Fruit fly (Drosophila melanogaster) whole organism, adult: ENCODE data around the gene Pdp.

Experiments
- CG12768 ChIP-seq: fragments of 200-800 bp; sonication (Bioruptor generic); optimal IDR thresholded peaks from 2 replicates; lab custom pipeline; 2017; ENCODE audit warnings: missing biosample characterization, missing genetic modification characterization, mild to moderate bottlenecking, moderate library complexity, missing genetic modification reagents
- CG5204 ChIP-seq: fragments of 200-800 bp; sonication (Bioruptor generic); optimal IDR thresholded peaks from 2 replicates; lab custom pipeline; 2016; ENCODE audit warnings: missing biosample characterization, missing genetic modification characterization
- Mnt ChIP-seq: fragments of 200-800 bp; sonication (Bioruptor generic); optimal IDR thresholded peaks from 2 replicates; lab custom pipeline; 2016; ENCODE audit warnings: missing biosample characterization, mild to moderate bottlenecking, missing genetic modification characterization
- kay ChIP-seq: fragments of 200-800 bp; sonication (Bioruptor generic); peaks from one replicate; lab custom pipeline; 2016; ENCODE audit warnings: missing biosample characterization, missing genetic modification characterization, borderline replicate concordance

DNA sequence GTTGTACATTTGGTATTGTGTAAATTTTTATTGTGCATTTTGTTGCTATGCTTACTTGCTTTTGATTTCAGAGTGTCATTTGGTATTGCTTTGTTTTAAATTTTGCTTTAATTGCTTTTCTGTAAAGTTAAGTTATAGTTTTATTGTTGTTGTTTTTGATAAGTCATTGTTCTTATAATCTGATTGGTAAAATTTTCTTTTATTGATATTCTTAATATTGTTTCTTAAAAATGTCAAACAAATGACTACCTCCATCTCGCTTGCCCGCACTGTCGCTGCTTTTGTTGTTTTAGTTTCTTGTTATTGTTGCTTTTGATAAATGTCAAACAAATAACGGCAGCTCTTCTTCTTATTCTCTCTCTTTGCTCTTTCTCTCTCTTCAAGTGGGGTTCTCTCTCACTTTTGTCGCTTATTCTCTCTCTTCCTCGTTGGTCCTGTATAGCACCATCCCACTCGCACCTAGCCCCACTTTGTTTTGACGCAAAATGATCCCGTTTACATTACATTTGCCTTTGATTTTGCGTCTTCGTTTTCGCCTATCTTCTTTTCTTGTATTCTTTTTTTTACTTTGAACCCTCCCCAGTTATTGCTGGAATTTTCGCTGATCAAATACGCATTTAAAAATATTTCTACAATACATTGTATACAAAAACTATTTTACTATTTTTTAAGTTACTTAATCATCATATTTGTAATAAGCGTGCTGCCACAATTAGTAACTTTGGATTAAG is 24.6 kb downstream of the Pdp start:
- TF ChIP-seq Mnt (GFP tag; lab: Kevin White, UChicago) (peak; percentile 14), kay (GFP tag; lab: Kevin White, UChicago) (peak; percentile 66), CG12768 (GFP tag; lab: Kevin White, UChicago) (no peak), CG5204 (GFP tag; lab: Kevin White, UChicago) (no peak)
